Fruit fly (Drosophila melanogaster) whole organism, embryonic: Measurements from ENCODE around the gene Bug22.

Experiments used
- Blimp-1 ChIP-seq: fragments of 200-800 bp; sonication (Bioruptor generic); optimal IDR thresholded peaks from 3 replicates; lab custom pipeline; 2018; ENCODE audit warnings: missing biosample characterization, missing genetic modification characterization, mild to moderate bottlenecking, moderate library complexity, missing genetic modification reagents
- CG10267 ChIP-seq: fragments of 200-800 bp; sonication (Bioruptor generic); optimal IDR thresholded peaks from 2 replicates; lab custom pipeline; 2018; ENCODE audit warnings: missing biosample characterization, mild to moderate bottlenecking, missing genetic modification characterization, moderate library complexity
- CG10543 ChIP-seq: fragments of 200-800 bp; sonication (Bioruptor generic); optimal IDR thresholded peaks from 3 replicates; lab custom pipeline; 2017; ENCODE audit warnings: missing biosample characterization, mild to moderate bottlenecking, missing genetic modification characterization, moderate library complexity
- CG12155 ChIP-seq: fragments of 200-800 bp; sonication (Bioruptor generic); optimal IDR thresholded peaks from 3 replicates; lab custom pipeline; 2016; ENCODE audit warnings: missing biosample characterization, missing genetic modification characterization
- CG12659 ChIP-seq: fragments of 200-800 bp; sonication (Bioruptor generic); optimal IDR thresholded peaks from 3 replicates; lab custom pipeline; 2017; ENCODE audit warnings: mild to moderate bottlenecking, missing biosample characterization, missing genetic modification reagents, missing genetic modification characterization
- CG15479 ChIP-seq: fragments of 200-800 bp; sonication (Bioruptor generic); optimal IDR thresholded peaks from 3 replicates; lab custom pipeline; 2019; ENCODE audit warnings: missing biosample characterization, mild to moderate bottlenecking, missing genetic modification characterization, moderate library complexity
- CG17361 ChIP-seq: fragments of 200-800 bp; sonication (Bioruptor generic); IDR thresholded peaks from 3 replicates; pipeline ENCODE4 v1.3.6; 2022; ENCODE audit warnings: missing biosample characterization, missing genetic modification characterization
- CG17568 ChIP-seq: fragments of 200-800 bp; sonication (Bioruptor generic); optimal IDR thresholded peaks from 2 replicates; lab custom pipeline; 2018; ENCODE audit warnings: missing biosample characterization, mild to moderate bottlenecking, missing genetic modification characterization, moderate library complexity
- CG1792 ChIP-seq: fragments of 200-800 bp; sonication (Bioruptor generic); optimal IDR thresholded peaks from 2 replicates; lab custom pipeline; 2016; ENCODE audit warnings: missing biosample characterization, missing genetic modification characterization
- CG18262 ChIP-seq: fragments of 200-800 bp; optimal IDR thresholded peaks from 3 replicates; lab custom pipeline; 2019; ENCODE audit warnings: missing biosample characterization, mild to moderate bottlenecking, missing genetic modification characterization, moderate library complexity
- CG30431 ChIP-seq: fragments of 200-800 bp; sonication (Bioruptor generic); optimal IDR thresholded peaks from 2 replicates; lab custom pipeline; 2017; ENCODE audit warnings: missing biosample characterization, missing genetic modification characterization
- CG31224 ChIP-seq: fragments of 200-800 bp; sonication (Bioruptor generic); IDR thresholded peaks from 2 replicates; pipeline ENCODE4 v1.3.6; 2022; ENCODE audit warnings: missing biosample characterization, missing genetic modification characterization
- CG32532 ChIP-seq: fragments of 200-800 bp; sonication (Bioruptor generic); IDR thresholded peaks from 2 replicates; pipeline ENCODE4 v1.3.6; 2022; ENCODE audit warnings: missing biosample characterization, missing genetic modification characterization
- CG33213 ChIP-seq: fragments of 200-800 bp; sonication (Bioruptor generic); optimal IDR thresholded peaks from 3 replicates; lab custom pipeline; 2016; ENCODE audit warnings: missing biosample characterization, missing genetic modification characterization
- CG3407 ChIP-seq: fragments of 200-800 bp; sonication (Bioruptor generic); optimal IDR thresholded peaks from 2 replicates; lab custom pipeline; 2018; ENCODE audit warnings: missing biosample characterization, mild to moderate bottlenecking, missing genetic modification characterization
- CG5245 ChIP-seq: fragments of 200-800 bp; sonication (Bioruptor generic); optimal IDR thresholded peaks from 3 replicates; lab custom pipeline; 2016; ENCODE audit warnings: missing biosample characterization, missing genetic modification characterization
- CG6175 ChIP-seq: fragments of 200-800 bp; sonication (Bioruptor generic); IDR thresholded peaks from 3 replicates; pipeline ENCODE4 v1.3.6; 2022; ENCODE audit warnings: missing biosample characterization, missing genetic modification characterization
- CG7372 ChIP-seq: fragments of 200-800 bp; sonication (Bioruptor generic); IDR thresholded peaks from 2 replicates; pipeline ENCODE4 v1.3.6; 2022; ENCODE audit warnings: missing biosample characterization, missing genetic modification characterization
- CG9437 ChIP-seq: fragments of 200-800 bp; sonication (Bioruptor generic); optimal IDR thresholded peaks from 2 replicates; lab custom pipeline; 2018; ENCODE audit warnings: missing biosample characterization, mild to moderate bottlenecking, missing genetic modification characterization
- CG9876 ChIP-seq: fragments of 200-800 bp; sonication (Bioruptor generic); optimal IDR thresholded peaks from 2 replicates; lab custom pipeline; 2016; ENCODE audit warnings: missing biosample characterization, missing genetic modification characterization
- Fer1 ChIP-seq: fragments of 200-800 bp; sonication (Bioruptor generic); optimal IDR thresholded peaks from 2 replicates; lab custom pipeline; 2017; ENCODE audit warnings: missing biosample characterization, mild to moderate bottlenecking, missing genetic modification characterization
- H2.0 ChIP-seq: fragments of 200-800 bp; sonication (Bioruptor generic); IDR thresholded peaks from 2 replicates; pipeline ENCODE4 v1.3.6; 2022; ENCODE audit warnings: missing biosample characterization, missing genetic modification characterization
- Max ChIP-seq: fragments of 200-800 bp; sonication (Bioruptor generic); optimal IDR thresholded peaks from 2 replicates; lab custom pipeline; 2016; ENCODE audit warnings: missing biosample characterization, mild to moderate bottlenecking, missing genetic modification characterization
- Stat92E ChIP-seq, 3 experiments: fragments of >200 bp in 2 of 3; fragments of 200-800 bp in 1 of 3; sonication (Bioruptor generic) in 1 of 3; optimal IDR thresholded peaks; 2 replicates each; lab custom pipeline; 2017 to 2019; ENCODE audit warnings: missing biosample characterization in 3 of 3, missing genetic modification characterization in 3 of 3, mild to moderate bottlenecking in 1 of 3, moderate library complexity in 1 of 3
- ab ChIP-seq: fragments of 200-800 bp; sonication (Bioruptor generic); optimal IDR thresholded peaks from 2 replicates; lab custom pipeline; 2016; ENCODE audit warnings: missing biosample characterization, missing genetic modification characterization
- ato ChIP-seq: fragments of 200-800 bp; sonication (Bioruptor generic); IDR thresholded peaks from 2 replicates; pipeline ENCODE4 v1.3.6; 2022; ENCODE audit warnings: missing biosample characterization, missing genetic modification characterization; ENCODE audit not compliant: partially characterized antibody
- bab2 ChIP-seq: fragments of 200-800 bp; sonication (Bioruptor generic); optimal IDR thresholded peaks from 2 replicates; lab custom pipeline; 2016; ENCODE audit warnings: missing biosample characterization, missing genetic modification characterization
- cad ChIP-seq: fragments of >200 bp; optimal IDR thresholded peaks from 2 replicates; lab custom pipeline; 2017; ENCODE audit warnings: missing biosample characterization, missing genetic modification characterization
- chif ChIP-seq, 2 experiments: fragments of 200-800 bp; sonication (Bioruptor generic); optimal IDR thresholded peaks; 3 replicates each; lab custom pipeline; 2016; ENCODE audit warnings: missing biosample characterization in 2 of 2, missing genetic modification characterization in 2 of 2
- chm ChIP-seq: fragments of 200-800 bp; sonication (Bioruptor generic); IDR thresholded peaks from 2 replicates; pipeline ENCODE4 v1.3.6; 2022; ENCODE audit warnings: missing biosample characterization, missing genetic modification characterization
- crp ChIP-seq, 2 experiments: fragments of 200-800 bp; sonication (Bioruptor generic); optimal IDR thresholded peaks; 2 replicates in 1 of 2; 3 replicates in 1 of 2; lab custom pipeline; 2017; ENCODE audit warnings: missing biosample characterization in 2 of 2, missing genetic modification characterization in 2 of 2, mild to moderate bottlenecking in 1 of 2, moderate library complexity in 1 of 2
- cwo ChIP-seq: fragments of 200-800 bp; sonication (Bioruptor generic); optimal IDR thresholded peaks from 3 replicates; lab custom pipeline; 2017; ENCODE audit warnings: missing biosample characterization, missing genetic modification characterization, mild to moderate bottlenecking, moderate library complexity, missing genetic modification reagents
- disco-r ChIP-seq: fragments of 200-800 bp; sonication (Bioruptor generic); optimal IDR thresholded peaks from 2 replicates; lab custom pipeline; 2016; ENCODE audit warnings: missing biosample characterization, missing genetic modification characterization
- dm ChIP-seq: fragments of 200-800 bp; sonication (Bioruptor generic); optimal IDR thresholded peaks from 3 replicates; lab custom pipeline; 2016; ENCODE audit warnings: missing biosample characterization, missing genetic modification characterization
- dmrt99B ChIP-seq: fragments of 200-800 bp; sonication (Bioruptor generic); optimal IDR thresholded peaks from 2 replicates; lab custom pipeline; 2018; ENCODE audit warnings: missing biosample characterization, mild to moderate bottlenecking, missing genetic modification characterization, moderate library complexity
- fd96Cb ChIP-seq: fragments of 200-800 bp; sonication (Bioruptor generic); optimal IDR thresholded peaks from 2 replicates; lab custom pipeline; 2018; ENCODE audit warnings: missing biosample characterization, mild to moderate bottlenecking, missing genetic modification characterization, moderate library complexity
- fu2 ChIP-seq: fragments of 200-800 bp; sonication (Bioruptor generic); optimal IDR thresholded peaks from 2 replicates; lab custom pipeline; 2016; ENCODE audit warnings: missing biosample characterization, missing genetic modification characterization
- her ChIP-seq: fragments of 200-800 bp; sonication (Bioruptor generic); optimal IDR thresholded peaks from 2 replicates; lab custom pipeline; 2016; ENCODE audit warnings: missing biosample characterization, missing genetic modification characterization
- ken ChIP-seq: fragments of 200-800 bp; sonication (Bioruptor generic); IDR thresholded peaks from 3 replicates; pipeline ENCODE4 v1.3.6; 2022; ENCODE audit warnings: missing biosample characterization, missing genetic modification characterization
- nerfin-2 ChIP-seq: fragments of 200-800 bp; sonication (Bioruptor generic); IDR thresholded peaks from 2 replicates; pipeline ENCODE4 v1.3.6; 2022; ENCODE audit warnings: missing biosample characterization, missing genetic modification characterization; ENCODE audit not compliant: partially characterized antibody
- pnt ChIP-seq: fragments of 200-800 bp; sonication (Bioruptor generic); optimal IDR thresholded peaks from 3 replicates; lab custom pipeline; 2016; ENCODE audit warnings: missing biosample characterization, missing genetic modification characterization
- scrt ChIP-seq: fragments of 200-800 bp; sonication (Bioruptor generic); optimal IDR thresholded peaks from 2 replicates; lab custom pipeline; 2018; ENCODE audit warnings: missing biosample characterization, mild to moderate bottlenecking, missing genetic modification characterization, moderate library complexity
- sd ChIP-seq: fragments of 200-800 bp; sonication (Bioruptor generic); optimal IDR thresholded peaks from 3 replicates; lab custom pipeline; 2018; ENCODE audit warnings: missing biosample characterization, mild to moderate bottlenecking, missing genetic modification characterization, moderate library complexity
- sna ChIP-seq: fragments of 200-800 bp; sonication (Bioruptor generic); IDR thresholded peaks from 2 replicates; pipeline ENCODE4 v1.3.6; 2022; ENCODE audit warnings: missing biosample characterization, missing genetic modification characterization; ENCODE audit not compliant: partially characterized antibody
- sqz ChIP-seq: fragments of 200-800 bp; sonication (Bioruptor generic); optimal IDR thresholded peaks from 3 replicates; lab custom pipeline; 2018; ENCODE audit warnings: missing biosample characterization, mild to moderate bottlenecking, missing genetic modification characterization
- stc ChIP-seq: fragments of 200-800 bp; sonication (Bioruptor generic); IDR thresholded peaks from 2 replicates; pipeline ENCODE4 v1.3.6; 2022; ENCODE audit warnings: missing biosample characterization, missing genetic modification characterization
- tap ChIP-seq: fragments of 200-800 bp; optimal IDR thresholded peaks from 3 replicates; lab custom pipeline; 2019; ENCODE audit warnings: missing biosample characterization, mild to moderate bottlenecking, missing genetic modification characterization, moderate library complexity

Bug22 gene

DNA sequence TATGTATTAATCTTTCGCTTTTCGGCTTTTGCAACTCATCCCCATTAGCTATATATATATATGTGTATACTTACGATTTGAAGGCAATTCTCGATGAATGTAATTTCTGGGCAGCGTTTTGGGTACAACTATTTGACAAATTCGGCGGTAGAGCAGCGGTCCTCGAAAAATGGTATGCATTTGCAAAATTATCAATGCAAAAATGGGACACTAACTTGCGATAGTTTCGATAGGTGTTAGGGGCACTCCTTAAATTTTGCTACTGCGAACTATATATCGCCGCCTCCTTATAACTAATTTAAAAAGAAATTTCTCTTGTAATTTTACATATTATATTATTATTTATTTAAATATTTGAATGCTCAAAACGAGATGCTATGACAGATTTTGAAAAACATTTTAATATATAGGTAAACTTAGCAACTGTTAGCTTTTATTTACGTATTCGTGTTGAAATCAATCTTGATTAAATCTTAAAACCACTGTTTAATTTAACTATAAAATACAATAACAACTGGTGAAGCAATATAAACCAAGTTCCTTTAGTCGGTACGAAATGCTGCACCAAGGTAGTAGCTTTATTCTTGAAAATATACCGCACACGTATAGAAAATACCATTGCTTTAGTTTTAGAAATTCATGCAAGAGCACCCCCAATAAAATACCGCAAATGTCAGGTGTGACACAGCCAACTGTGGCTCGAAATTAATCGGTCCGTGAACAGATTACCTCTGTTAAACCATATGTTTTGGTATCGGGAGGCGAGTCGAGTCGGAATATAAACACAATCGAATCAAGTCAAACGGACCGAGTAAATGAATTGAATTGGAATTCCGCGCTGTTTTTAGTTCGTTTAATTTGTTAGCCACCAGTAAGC is 17.2 kb downstream of the Bug22 start, which contains the start of the genes CG5355 and Klp31E (continued):
- TF ChIP-seq tap (tag; lab: Kevin White, UChicago) (peak; percentile 65), CG15479 (no peak), fd96Cb (peak; percentile 64), fu2 (GFP tag; lab: Kevin White, UChicago) (no peak), CG12155 (peak; percentile 41), CG32532 (GFP tag; lab: Robert Waterston, UW) (peak; percentile 65), ab (no peak), CG9437 (GFP tag; lab: Kevin White, UChicago) (peak; percentile 78), CG17568 (GFP tag; lab: Kevin White, UChicago) (no peak), Max (GFP tag; lab: Kevin White, UChicago) (peak; percentile 28), ken (peak; percentile 52; the same call in 1 of the 3 replicates), cad (GFP tag; lab: Kevin White, UChicago) (no peak), CG9876 (no peak), stc (GFP tag; lab: Robert Waterston, UW) (0 out of 2 replicates have a peak, but pooled peaks have one; percentile 26), CG31224 (GFP tag; lab: Robert Waterston, UW) (peak; percentile 59), pnt (GFP tag; lab: Kevin White, UChicago) (peak; percentile 5), Blimp-1 (GFP tag; lab: Kevin White, UChicago) (no peak), dm (peak; percentile 18), her (GFP tag; lab: Kevin White, UChicago) (no peak), sd (no peak), crp (GFP tag; optimal IDR thresholded peaks at IDR 0.05; lab: Kevin White, UChicago) (peak; percentile 30 to 84), CG1792 (GFP tag; lab: Kevin White, UChicago) (peak; percentile 42), bab2 (GFP tag; lab: Kevin White, UChicago) (peak; percentile 56), CG17361 (GFP tag; lab: Robert Waterston, UW) (peak; percentile 95), H2.0 (peak; percentile 31), chm (GFP tag; lab: Robert Waterston, UW) (peak; percentile 34), CG3407 (GFP tag; lab: Kevin White, UChicago) (no peak), chif (GFP tag; optimal IDR thresholded peaks at IDR 0.05; lab: Kevin White, UChicago) (peak; percentile 7 to 41), CG6175 (no peak), nerfin-2 (no peak), dmrt99B (tag; lab: Kevin White, UChicago) (no peak), CG10267 (tag; lab: Kevin White, UChicago) (peak; percentile 72), CG7372 (GFP tag; lab: Robert Waterston, UW) (no peak), CG12659 (GFP tag; lab: Kevin White, UChicago) (peak; percentile 83), sna (peak; percentile 75), CG33213 (peak; percentile 52), Fer1 (GFP tag; lab: Kevin White, UChicago) (peak; percentile 34), Stat92E (GFP tag; optimal IDR thresholded peaks at IDR 0.05; lab: Kevin White, UChicago) (no peak), CG5245 (no peak), cwo (no peak), CG10543 (peak; percentile 72), CG18262 (tag; lab: Kevin White, UChicago) (peak; percentile 86), disco-r (GFP tag; lab: Kevin White, UChicago) (peak; percentile 5), ato (GFP tag; lab: Robert Waterston, UW) (peak; percentile 42; the same call in 1 of the 2 replicates), scrt (peak; percentile 63), CG30431 (GFP tag; lab: Kevin White, UChicago) (peak; percentile 26), sqz (GFP tag; lab: Kevin White, UChicago) (no peak)
